Fruit fly (Drosophila melanogaster) whole organism, prepupa: ENCODE data around the gene obst-H.

Experiments used
- Blimp-1 ChIP-seq: fragments of 200-800 bp; sonication (Bioruptor generic); optimal IDR thresholded peaks from 3 replicates; lab custom pipeline; 2017; ENCODE audit warnings: missing biosample characterization, missing genetic modification characterization, mild to moderate bottlenecking, moderate library complexity, missing genetic modification reagents
- CG10631 ChIP-seq: fragments of 200-800 bp; sonication (Bioruptor generic); optimal IDR thresholded peaks from 2 replicates; lab custom pipeline; 2016; ENCODE audit warnings: missing biosample characterization, missing genetic modification characterization
- CG11294 ChIP-seq: fragments of 200-800 bp; sonication (Bioruptor generic); IDR thresholded peaks from 2 replicates; pipeline ENCODE4 v1.3.6; 2022; ENCODE audit warnings: missing biosample characterization, missing genetic modification characterization
- CG11762 ChIP-seq: fragments of 200-800 bp; sonication (Bioruptor generic); optimal IDR thresholded peaks from 3 replicates; lab custom pipeline; 2016; ENCODE audit warnings: missing biosample characterization, missing genetic modification characterization; ENCODE audit not compliant: insufficient read depth
- CG1621 ChIP-seq: fragments of 200-800 bp; sonication (Bioruptor generic); optimal IDR thresholded peaks from 3 replicates; lab custom pipeline; 2018; ENCODE audit warnings: missing biosample characterization, mild to moderate bottlenecking, missing genetic modification characterization
- CG16779 ChIP-seq: fragments of 200-800 bp; sonication (Bioruptor generic); optimal IDR thresholded peaks from 3 replicates; lab custom pipeline; 2017; ENCODE audit warnings: missing biosample characterization, mild to moderate bottlenecking, missing genetic modification characterization
- CG32006 ChIP-seq: fragments of 200-800 bp; sonication (Bioruptor generic); optimal IDR thresholded peaks from 3 replicates; lab custom pipeline; 2017; ENCODE audit warnings: missing biosample characterization, mild to moderate bottlenecking, missing genetic modification characterization
- CG3919 ChIP-seq: fragments of 200-800 bp; sonication (Bioruptor generic); optimal IDR thresholded peaks from 3 replicates; lab custom pipeline; 2016; ENCODE audit warnings: missing biosample characterization, missing genetic modification characterization
- CG4318 ChIP-seq: fragments of 200-800 bp; sonication (Bioruptor generic); optimal IDR thresholded peaks from 3 replicates; lab custom pipeline; 2017; ENCODE audit warnings: missing biosample characterization, mild to moderate bottlenecking, missing genetic modification characterization
- CG6276 ChIP-seq: fragments of 200-800 bp; sonication (Bioruptor generic); optimal IDR thresholded peaks from 2 replicates; lab custom pipeline; 2017; ENCODE audit warnings: missing biosample characterization, mild to moderate bottlenecking, missing genetic modification characterization
- CG6854 ChIP-seq: fragments of 200-800 bp; sonication (Bioruptor generic); optimal IDR thresholded peaks from 2 replicates; lab custom pipeline; 2017; ENCODE audit warnings: missing biosample characterization, mild to moderate bottlenecking, missing genetic modification characterization
- CG8119 ChIP-seq: fragments of 200-800 bp; sonication (Bioruptor generic); IDR thresholded peaks from 3 replicates; pipeline ENCODE4 v1.3.6; 2022; ENCODE audit warnings: missing biosample characterization, missing genetic modification characterization
- CG9139 ChIP-seq: fragments of 200-800 bp; sonication (Bioruptor generic); optimal IDR thresholded peaks from 3 replicates; lab custom pipeline; 2017; ENCODE audit warnings: missing biosample characterization, mild to moderate bottlenecking, missing genetic modification characterization
- Eip78C ChIP-seq: fragments of 200-800 bp; sonication (Bioruptor generic); peaks from one replicate; lab custom pipeline; 2016; ENCODE audit warnings: missing biosample characterization, missing genetic modification characterization
- Ets21C ChIP-seq: fragments of 200-800 bp; sonication (Bioruptor generic); optimal IDR thresholded peaks from 3 replicates; lab custom pipeline; 2016; ENCODE audit warnings: missing biosample characterization, missing genetic modification characterization
- Hr39 ChIP-seq: fragments of 200-800 bp; sonication (Bioruptor generic); optimal IDR thresholded peaks from 2 replicates; lab custom pipeline; 2016; ENCODE audit warnings: missing biosample characterization, missing genetic modification characterization
- Hr4 ChIP-seq: fragments of 200-800 bp; sonication (Bioruptor generic); optimal IDR thresholded peaks from 3 replicates; lab custom pipeline; 2016; ENCODE audit warnings: missing biosample characterization, missing genetic modification characterization
- Lpt ChIP-seq: fragments of 200-800 bp; sonication (Bioruptor generic); optimal IDR thresholded peaks from 3 replicates; lab custom pipeline; 2016; ENCODE audit warnings: missing biosample characterization, missing genetic modification characterization
- Met ChIP-seq: fragments of 200-800 bp; sonication (Bioruptor generic); optimal IDR thresholded peaks from 3 replicates; lab custom pipeline; 2016; ENCODE audit warnings: missing biosample characterization, missing genetic modification characterization
- OdsH ChIP-seq: fragments of 200-800 bp; sonication (Bioruptor generic); optimal IDR thresholded peaks from 3 replicates; lab custom pipeline; 2016; ENCODE audit warnings: missing biosample characterization, missing genetic modification characterization
- Sox102F ChIP-seq: fragments of 200-800 bp; sonication (Bioruptor generic); optimal IDR thresholded peaks from 2 replicates; lab custom pipeline; 2016; ENCODE audit warnings: missing biosample characterization, mild to moderate bottlenecking, missing genetic modification characterization
- achi ChIP-seq: fragments of 200-800 bp; sonication (Bioruptor generic); optimal IDR thresholded peaks from 3 replicates; lab custom pipeline; 2016; ENCODE audit warnings: missing biosample characterization, missing genetic modification characterization
- dac ChIP-seq: fragments of 200-800 bp; sonication (Bioruptor generic); optimal IDR thresholded peaks from 2 replicates; lab custom pipeline; 2017; ENCODE audit warnings: missing biosample characterization, mild to moderate bottlenecking, missing genetic modification characterization
- dsx ChIP-seq: fragments of 200-800 bp; optimal IDR thresholded peaks from 3 replicates; lab custom pipeline; 2019; ENCODE audit warnings: missing biosample characterization, mild to moderate bottlenecking, missing genetic modification characterization, moderate library complexity; ENCODE audit not compliant: poor library complexity, severe bottlenecking
- eg ChIP-seq: fragments of 200-800 bp; sonication (Bioruptor generic); IDR thresholded peaks from 3 replicates; pipeline ENCODE4 v1.3.6; 2022; ENCODE audit warnings: missing biosample characterization, missing genetic modification characterization
- fd59A ChIP-seq: fragments of 200-800 bp; sonication (Bioruptor generic); optimal IDR thresholded peaks from 2 replicates; lab custom pipeline; 2017; ENCODE audit warnings: missing biosample characterization, mild to moderate bottlenecking, missing genetic modification characterization, missing genetic modification reagents
- fd85E ChIP-seq: fragments of 200-800 bp; sonication (Bioruptor generic); optimal IDR thresholded peaks from 3 replicates; lab custom pipeline; 2016; ENCODE audit warnings: missing biosample characterization, missing genetic modification characterization
- fkh ChIP-seq: fragments of 200-800 bp; sonication (Bioruptor generic); optimal IDR thresholded peaks from 3 replicates; lab custom pipeline; 2017; ENCODE audit warnings: missing biosample characterization, mild to moderate bottlenecking, missing genetic modification characterization, moderate library complexity
- lz ChIP-seq: fragments of 200-800 bp; sonication (Bioruptor generic); optimal IDR thresholded peaks from 3 replicates; lab custom pipeline; 2016; ENCODE audit warnings: missing biosample characterization, missing genetic modification characterization
- net ChIP-seq: fragments of 200-800 bp; sonication (Bioruptor generic); optimal IDR thresholded peaks from 3 replicates; lab custom pipeline; 2016; ENCODE audit warnings: missing biosample characterization, missing genetic modification characterization
- pdm3 ChIP-seq: fragments of 200-800 bp; sonication (Bioruptor generic); optimal IDR thresholded peaks from 3 replicates; lab custom pipeline; 2016; ENCODE audit warnings: missing biosample characterization, missing genetic modification characterization
- salr ChIP-seq, 2 experiments: fragments of 200-800 bp; sonication (Bioruptor generic); optimal IDR thresholded peaks; 3 replicates each; lab custom pipeline; 2016 to 2018; ENCODE audit warnings: missing biosample characterization in 2 of 2, missing genetic modification characterization in 2 of 2, mild to moderate bottlenecking in 1 of 2
- ss ChIP-seq, 2 experiments: fragments of 200-800 bp; sonication (Bioruptor generic); optimal IDR thresholded peaks; 2 replicates in 1 of 2; 3 replicates in 1 of 2; lab custom pipeline; 2017 to 2018; ENCODE audit warnings: mild to moderate bottlenecking in 2 of 2, missing biosample characterization in 2 of 2, missing genetic modification characterization in 2 of 2, moderate library complexity in 1 of 2
- svp ChIP-seq: fragments of 200-800 bp; sonication (Bioruptor generic); peaks from one replicate; lab custom pipeline; 2016; ENCODE audit warnings: missing biosample characterization, missing genetic modification characterization
- topi ChIP-seq: fragments of 200-800 bp; sonication (Bioruptor generic); optimal IDR thresholded peaks from 3 replicates; lab custom pipeline; 2016; ENCODE audit warnings: missing biosample characterization, missing genetic modification characterization
- vri ChIP-seq: fragments of 200-800 bp; sonication (Bioruptor generic); optimal IDR thresholded peaks from 3 replicates; lab custom pipeline; 2016; ENCODE audit warnings: missing biosample characterization, mild to moderate bottlenecking, missing genetic modification characterization

obst-H gene

dm6 chr3L:15543049-15543448 is 14.0 kb upstream of the obst-H start:
- peak; percentile 55 for TF ChIP-seq Blimp-1
- no peak for TF ChIP-seq CG11762 (GFP tag; lab: Kevin White, UChicago)
- TF ChIP-seq, all 60 proteins: peak for 1

DNA sequence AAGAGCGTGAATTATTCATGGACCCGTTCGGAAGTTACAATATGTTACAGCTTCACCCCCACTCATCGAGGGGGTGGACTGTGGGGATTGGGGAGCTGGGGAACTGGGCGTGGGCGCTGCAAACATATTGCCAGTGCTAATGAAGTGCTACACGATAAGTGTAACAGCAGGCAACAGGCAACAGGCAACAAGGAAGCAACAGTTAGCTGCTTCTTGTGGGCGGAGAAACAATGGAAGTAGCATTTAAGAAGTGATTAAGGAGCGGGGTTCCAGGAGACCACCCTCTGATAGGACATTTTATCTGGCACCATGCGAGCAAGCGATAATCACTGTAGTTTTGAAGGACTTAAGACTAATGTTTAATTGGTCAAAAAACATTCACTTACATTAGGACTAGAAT is 12.2 kb upstream of the obst-H start:
- TF ChIP-seq salr (GFP tag; optimal IDR thresholded peaks at IDR 0.05; lab: Kevin White, UChicago) (no peak), fkh (GFP tag; lab: Kevin White, UChicago) (no peak), ss (GFP tag; optimal IDR thresholded peaks at IDR 0.05; lab: Kevin White, UChicago) (no peak), fd59A (GFP tag; lab: Kevin White, UChicago) (no peak), lz (GFP tag; lab: Kevin White, UChicago) (no peak), dsx (GFP tag; lab: Kevin White, UChicago) (no peak), svp (GFP tag; lab: Kevin White, UChicago) (no peak), eg (GFP tag; lab: Robert Waterston, UW) (no peak), Met (no peak), CG1621 (no peak), CG6854 (no peak), topi (GFP tag; lab: Kevin White, UChicago) (no peak)

DNA sequence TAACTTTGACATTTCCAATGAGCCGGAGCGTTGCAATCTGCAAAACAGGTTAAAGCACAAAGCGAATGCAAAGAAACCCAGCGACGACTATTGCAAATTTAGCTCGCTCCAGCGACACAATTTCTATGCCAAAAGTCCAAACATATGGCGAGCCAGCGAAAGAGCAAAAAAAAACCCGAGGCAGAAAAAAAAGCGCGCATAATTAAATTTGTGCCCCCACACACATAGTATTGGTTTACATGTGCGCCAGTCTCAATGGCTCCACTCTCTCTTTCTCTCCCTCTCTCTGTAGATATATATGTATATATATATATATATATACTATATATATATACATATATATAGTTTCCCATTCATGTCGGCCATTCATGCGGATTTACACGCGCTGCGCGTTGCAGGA is 11.6 kb upstream of the obst-H start:
- no peak for TF ChIP-seq dac (GFP tag; lab: Kevin White, UChicago)
- no peak for TF ChIP-seq CG9139 (GFP tag; lab: Kevin White, UChicago)
- peak; percentile 63 for TF ChIP-seq Eip78C (GFP tag; lab: Kevin White, UChicago)
- TF ChIP-seq CG6276: peak; percentile 42
- TF ChIP-seq Ets21C (GFP tag; lab: Kevin White, UChicago): no peak
- TF ChIP-seq CG8119: peak; percentile 64; the same call in 2 of the 3 replicates
- TF ChIP-seq Hr39: no peak
- TF ChIP-seq eg (GFP tag; lab: Robert Waterston, UW): peak; percentile 41; the same call in 1 of the 3 replicates
- TF ChIP-seq pdm3: no peak

DNA sequence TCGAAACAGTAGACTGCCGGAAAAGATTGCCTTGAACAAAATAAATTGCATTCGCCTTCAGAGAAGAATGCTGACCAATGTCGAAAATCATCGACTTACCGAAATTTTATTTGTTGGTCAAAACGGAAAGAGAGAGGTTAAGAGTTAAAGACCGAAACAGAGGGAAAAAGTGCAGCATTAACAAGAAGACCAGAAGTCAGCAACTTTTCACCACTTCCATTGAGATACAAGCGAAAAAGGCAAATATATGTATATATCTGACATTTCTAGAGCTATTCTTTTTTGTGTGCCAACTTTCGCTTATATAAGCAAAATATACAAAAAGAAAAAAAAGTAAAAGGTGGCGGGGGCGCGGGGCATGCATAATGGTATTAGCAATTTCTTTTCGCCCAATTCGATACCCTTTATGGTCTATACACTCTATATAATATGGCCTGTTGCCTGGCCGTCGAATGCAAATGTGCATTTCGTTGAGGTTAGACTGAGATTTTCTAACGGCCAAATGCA is 10.9 kb upstream of the obst-H start:
- TF ChIP-seq CG10631: no peak
- TF ChIP-seq CG3919 (GFP tag; lab: Kevin White, UChicago): no peak
- no peak for TF ChIP-seq CG11294 (GFP tag; lab: Robert Waterston, UW)
- TF ChIP-seq CG4318 (GFP tag; lab: Kevin White, UChicago): no peak
- no peak for TF ChIP-seq fd85E (GFP tag; lab: Kevin White, UChicago)
- TF ChIP-seq Hr4 (GFP tag; lab: Kevin White, UChicago): no peak
- TF ChIP-seq Ets21C (GFP tag; lab: Kevin White, UChicago): no peak
- no peak for TF ChIP-seq Lpt
- TF ChIP-seq Eip78C (GFP tag; lab: Kevin White, UChicago): no peak
- no peak for TF ChIP-seq salr (GFP tag; optimal IDR thresholded peaks at IDR 0.05; lab: Kevin White, UChicago)
- no peak for TF ChIP-seq vri (GFP tag; lab: Kevin White, UChicago)
- no peak for TF ChIP-seq Sox102F
- TF ChIP-seq CG8119: no peak
- TF ChIP-seq lz (GFP tag; lab: Kevin White, UChicago): no peak
- TF ChIP-seq net: no peak
- no peak for TF ChIP-seq OdsH (GFP tag; lab: Kevin White, UChicago)
- no peak for TF ChIP-seq achi (GFP tag; lab: Kevin White, UChicago)
- TF ChIP-seq CG32006 (GFP tag; lab: Kevin White, UChicago): no peak
- TF ChIP-seq CG16779: no peak
